Worm (Caenorhabditis elegans) whole organism, young adult: ENCODE results near the gene C50F4.16.

Experiments used
- B0019.2 ChIP-seq: fragments of 200-800 bp; sonication (Bioruptor generic); conservative IDR thresholded peaks from 2 replicates; pipeline ENCODE4 v1.3.6; 2022; ENCODE audit warnings: missing genetic modification reagents, missing genetic modification characterization, missing compliant biosample characterization
- C17E4.6 ChIP-seq: fragments of 200-800 bp; sonication (Bioruptor generic); IDR thresholded peaks from 2 replicates; pipeline ENCODE4 v1.3.6; 2022; ENCODE audit warnings: missing genetic modification reagents, missing genetic modification characterization, missing compliant biosample characterization
- D2030.7 ChIP-seq: fragments of 200-800 bp; sonication (Bioruptor generic); IDR thresholded peaks from 2 replicates; pipeline ENCODE4 v1.3.6; 2022; ENCODE audit warnings: missing genetic modification reagents, missing genetic modification characterization, missing compliant biosample characterization
- F22D6.2 ChIP-seq: sonication (generic microtip); optimal IDR thresholded peaks from 2 replicates; lab custom pipeline; 2016; ENCODE audit warnings: mild to moderate bottlenecking, missing genetic modification characterization, missing compliant biosample characterization
- F33H1.4 ChIP-seq: fragments of 200-800 bp; sonication (Bioruptor generic); IDR thresholded peaks from 2 replicates; pipeline ENCODE4 v1.3.6; 2022; ENCODE audit warnings: missing genetic modification reagents, missing genetic modification characterization, missing compliant biosample characterization
- F49E8.2 ChIP-seq: sonication (generic microtip); optimal IDR thresholded peaks from 3 replicates; lab custom pipeline; 2017; ENCODE audit warnings: missing genetic modification characterization, mild to moderate bottlenecking, missing compliant biosample characterization, antibody characterized with exemption, moderate library complexity; ENCODE audit not compliant: insufficient read depth
- F57C9.4 ChIP-seq: sonication (generic microtip); optimal IDR thresholded peaks from 2 replicates; lab custom pipeline; 2017; ENCODE audit warnings: mild to moderate bottlenecking, missing genetic modification characterization, missing compliant biosample characterization
- K12H6.12 ChIP-seq: fragments of 200-800 bp; sonication (Bioruptor generic); optimal IDR thresholded peaks from 2 replicates; lab custom pipeline; 2018; ENCODE audit warnings: mild to moderate bottlenecking, missing genetic modification characterization, missing compliant biosample characterization
- Y53F4B.3 ChIP-seq: fragments of 200-800 bp; sonication (Bioruptor generic); IDR thresholded peaks from 2 replicates; pipeline ENCODE4 v1.3.6; 2022; ENCODE audit warnings: missing genetic modification reagents, missing genetic modification characterization, missing compliant biosample characterization
- Y56A3A.18 ChIP-seq: fragments of 200-800 bp; sonication (Bioruptor generic); IDR thresholded peaks from 2 replicates; pipeline ENCODE4 v1.3.6; 2022; ENCODE audit warnings: missing genetic modification reagents, missing genetic modification characterization, missing compliant biosample characterization
- ZK185.1 ChIP-seq: sonication (generic microtip); optimal IDR thresholded peaks from 2 replicates; lab custom pipeline; 2016; ENCODE audit warnings: mild to moderate bottlenecking, missing genetic modification characterization, missing compliant biosample characterization; ENCODE audit not compliant: poor library complexity, severe bottlenecking
- akir-1 ChIP-seq: fragments of 200-800 bp; sonication (Bioruptor generic); optimal IDR thresholded peaks from 2 replicates; lab custom pipeline; 2018; ENCODE audit warnings: mild to moderate bottlenecking, missing genetic modification characterization, moderate library complexity, missing compliant biosample characterization
- aptf-3 ChIP-seq: fragments of 200-800 bp; sonication (Bioruptor generic); IDR thresholded peaks from 2 replicates; pipeline ENCODE4 v1.3.6; 2022; ENCODE audit warnings: missing genetic modification characterization, missing compliant biosample characterization
- attf-6 ChIP-seq: fragments of 200-800 bp; sonication (Bioruptor generic); IDR thresholded peaks from 2 replicates; pipeline ENCODE4 v1.3.6; 2022; ENCODE audit warnings: missing genetic modification reagents, missing genetic modification characterization, missing compliant biosample characterization
- ceh-40 ChIP-seq: fragments of 200-800 bp; sonication (Bioruptor generic); IDR thresholded peaks from 2 replicates; pipeline ENCODE4 v1.3.6; 2022; ENCODE audit warnings: missing genetic modification characterization, missing compliant biosample characterization
- ceh-58 ChIP-seq: fragments of 200-800 bp; sonication (Bioruptor generic); IDR thresholded peaks from 2 replicates; pipeline ENCODE4 v1.3.6; 2022; ENCODE audit warnings: missing genetic modification characterization, missing compliant biosample characterization
- ceh-91 ChIP-seq: fragments of 200-800 bp; sonication (Bioruptor generic); IDR thresholded peaks from 2 replicates; pipeline ENCODE4 v1.3.6; 2022; ENCODE audit warnings: missing genetic modification reagents, missing genetic modification characterization, missing compliant biosample characterization
- die-1 ChIP-seq: sonication (generic microtip); optimal IDR thresholded peaks from 2 replicates; lab custom pipeline; 2016; ENCODE audit warnings: missing genotype, mild to moderate bottlenecking, missing genetic modification characterization, missing compliant biosample characterization
- dox-1 ChIP-seq: fragments of 200-800 bp; sonication (Bioruptor generic); IDR thresholded peaks from 2 replicates; pipeline ENCODE4 v1.3.6; 2022; ENCODE audit warnings: missing genetic modification reagents, missing genetic modification characterization, missing compliant biosample characterization
- dpff-1 ChIP-seq: sonication (generic microtip); optimal IDR thresholded peaks from 2 replicates; lab custom pipeline; 2017; ENCODE audit warnings: mild to moderate bottlenecking, missing genetic modification characterization, missing compliant biosample characterization
- egl-44 ChIP-seq: fragments of 200-800 bp; sonication (Bioruptor generic); IDR thresholded peaks from 2 replicates; pipeline ENCODE4 v1.3.6; 2022; ENCODE audit warnings: missing genetic modification reagents, missing genetic modification characterization, missing compliant biosample characterization
- ets-4 ChIP-seq: fragments of 200-800 bp; sonication (Bioruptor generic); optimal IDR thresholded peaks from 2 replicates; lab custom pipeline; 2018; ENCODE audit warnings: mild to moderate bottlenecking, missing genetic modification characterization, missing compliant biosample characterization
- him-1 ChIP-seq: sonication (generic microtip); optimal IDR thresholded peaks from 2 replicates; lab custom pipeline; 2016; ENCODE audit warnings: missing genotype, missing genetic modification reagents, missing genetic modification characterization, missing compliant biosample characterization
- hlh-26 ChIP-seq: fragments of 200-800 bp; sonication (Bioruptor generic); conservative IDR thresholded peaks from 2 replicates; pipeline ENCODE4 v1.3.6; 2022; ENCODE audit warnings: missing genetic modification reagents, missing genetic modification characterization, missing compliant biosample characterization
- let-607 ChIP-seq, 2 experiments: fragments of 200-800 bp in 1 of 2; sonication (Bioruptor generic) in 1 of 2; sonication (generic microtip) in 1 of 2; optimal IDR thresholded peaks; 2 replicates each; lab custom pipeline; 2016 to 2018; ENCODE audit warnings: mild to moderate bottlenecking in 2 of 2, missing compliant biosample characterization in 2 of 2, missing genetic modification characterization in 2 of 2, moderate library complexity in 2 of 2, missing genotype in 1 of 2
- lin-35 ChIP-seq, 3 experiments: fragments of 150-350 bp in 2 of 3; sonication (generic microtip) in 1 of 3; optimal IDR thresholded peaks; 2 replicates each; lab custom pipeline; 2014 to 2018; ENCODE audit warnings: missing biosample characterization in 3 of 3, missing genetic modification characterization in 3 of 3, missing genetic modification reagents in 3 of 3
- lin-54 ChIP-seq: fragments of 200-800 bp; sonication (Bioruptor generic); optimal IDR thresholded peaks from 2 replicates; lab custom pipeline; 2018; ENCODE audit warnings: mild to moderate bottlenecking, missing genetic modification characterization, missing compliant biosample characterization
- lir-1 ChIP-seq: fragments of 200-800 bp; sonication (Bioruptor generic); conservative IDR thresholded peaks from 2 replicates; pipeline ENCODE4 v1.3.6; 2022; ENCODE audit warnings: missing genetic modification reagents, missing genetic modification characterization, missing compliant biosample characterization
- madf-6 ChIP-seq: fragments of 200-800 bp; sonication (Bioruptor generic); IDR thresholded peaks from 2 replicates; pipeline ENCODE4 v1.3.6; 2022; ENCODE audit warnings: missing genetic modification reagents, missing genetic modification characterization, missing compliant biosample characterization
- madf-8 ChIP-seq: fragments of 200-800 bp; sonication (Bioruptor generic); conservative IDR thresholded peaks from 2 replicates; pipeline ENCODE4 v1.3.6; 2022; ENCODE audit warnings: missing genetic modification reagents, missing genetic modification characterization, missing compliant biosample characterization
- mel-28 ChIP-seq: sonication (generic microtip); optimal IDR thresholded peaks from 2 replicates; lab custom pipeline; 2016; ENCODE audit warnings: borderline replicate concordance, mild to moderate bottlenecking, missing genetic modification characterization, missing compliant biosample characterization
- mxl-1 ChIP-seq: sonication (generic microtip); optimal IDR thresholded peaks from 2 replicates; lab custom pipeline; 2016; ENCODE audit warnings: missing genetic modification characterization, missing compliant biosample characterization
- nfya-1 ChIP-seq: sonication (generic microtip); optimal IDR thresholded peaks from 2 replicates; lab custom pipeline; 2017; ENCODE audit warnings: antibody characterized with exemption, missing compliant biosample characterization, missing genetic modification characterization, borderline replicate concordance; ENCODE audit not compliant: insufficient read depth
- nhr-120 ChIP-seq: fragments of 200-800 bp; sonication (Bioruptor generic); IDR thresholded peaks from 2 replicates; pipeline ENCODE4 v1.3.6; 2022; ENCODE audit warnings: missing genetic modification characterization, missing compliant biosample characterization
- nhr-179 ChIP-seq: sonication (generic microtip); optimal IDR thresholded peaks from 2 replicates; lab custom pipeline; 2016; ENCODE audit warnings: mild to moderate bottlenecking, missing genetic modification characterization, missing compliant biosample characterization
- nhr-90 ChIP-seq: sonication (generic microtip); optimal IDR thresholded peaks from 2 replicates; lab custom pipeline; 2016; ENCODE audit warnings: missing genotype, mild to moderate bottlenecking, missing genetic modification characterization, missing compliant biosample characterization
- pbrm-1 ChIP-seq: fragments of 200-800 bp; sonication (Bioruptor generic); IDR thresholded peaks from 2 replicates; pipeline ENCODE4 v1.3.6; 2022; ENCODE audit warnings: missing genetic modification reagents, missing genetic modification characterization, missing compliant biosample characterization
- rec-8 ChIP-seq, 2 experiments: sonication (generic microtip); optimal IDR thresholded peaks; 2 replicates each; lab custom pipeline; 2016; ENCODE audit warnings: mild to moderate bottlenecking in 2 of 2, missing genetic modification characterization in 2 of 2, missing genetic modification reagents in 2 of 2, missing genotype in 2 of 2, missing biosample characterization in 1 of 2, missing compliant biosample characterization in 1 of 2, moderate library complexity in 1 of 2
- repo-1 ChIP-seq: sonication (generic microtip); optimal IDR thresholded peaks from 2 replicates; lab custom pipeline; 2017; ENCODE audit warnings: mild to moderate bottlenecking, missing genetic modification characterization, missing compliant biosample characterization
- rpc-1 ChIP-seq, 2 experiments: fragments of 150-350 bp in 1 of 2; sonication (generic microtip) in 1 of 2; optimal IDR thresholded peaks; 2 replicates each; lab custom pipeline; 2014 to 2018; ENCODE audit warnings: missing biosample characterization in 1 of 2, missing genetic modification characterization in 1 of 2, missing genetic modification reagents in 1 of 2, missing genotype in 1 of 2
- unc-130 ChIP-seq: sonication (generic microtip); optimal IDR thresholded peaks from 2 replicates; lab custom pipeline; 2016; ENCODE audit warnings: missing genetic modification reagents, missing genetic modification characterization, missing compliant biosample characterization
- unc-62 ChIP-seq: fragments of 150-350 bp; optimal IDR thresholded peaks from 2 replicates; lab custom pipeline; 2014; ENCODE audit warnings: missing biosample characterization, missing genetic modification reagents, missing genetic modification characterization
- xnd-1 ChIP-seq: sonication (generic microtip); optimal IDR thresholded peaks from 2 replicates; lab custom pipeline; 2016; ENCODE audit warnings: missing genotype, missing genetic modification reagents, missing genetic modification characterization, missing compliant biosample characterization
- zfh-2 ChIP-seq: fragments of 200-800 bp; sonication (Bioruptor generic); conservative IDR thresholded peaks from 2 replicates; pipeline ENCODE4 v1.3.6; 2022; ENCODE audit warnings: missing genetic modification reagents, missing genetic modification characterization, missing compliant biosample characterization
- ztf-18 ChIP-seq: sonication (generic microtip); optimal IDR thresholded peaks from 2 replicates; lab custom pipeline; 2016; ENCODE audit warnings: missing genotype, mild to moderate bottlenecking, missing genetic modification characterization, missing compliant biosample characterization
- ztf-22 ChIP-seq: fragments of 200-800 bp; sonication (Bioruptor generic); optimal IDR thresholded peaks from 2 replicates; lab custom pipeline; 2018; ENCODE audit warnings: mild to moderate bottlenecking, missing genetic modification characterization, moderate library complexity, missing compliant biosample characterization
- ztf-25 ChIP-seq: fragments of 200-800 bp; sonication (Bioruptor generic); IDR thresholded peaks from 2 replicates; pipeline ENCODE4 v1.3.6; 2022; ENCODE audit warnings: missing genetic modification reagents, missing genetic modification characterization, missing compliant biosample characterization
- ztf-28 ChIP-seq: fragments of 200-800 bp; sonication (Bioruptor generic); IDR thresholded peaks from 2 replicates; pipeline ENCODE4 v1.3.6; 2022; ENCODE audit warnings: missing genetic modification reagents, missing genetic modification characterization, missing compliant biosample characterization

The C50F4.16 gene

DNA sequence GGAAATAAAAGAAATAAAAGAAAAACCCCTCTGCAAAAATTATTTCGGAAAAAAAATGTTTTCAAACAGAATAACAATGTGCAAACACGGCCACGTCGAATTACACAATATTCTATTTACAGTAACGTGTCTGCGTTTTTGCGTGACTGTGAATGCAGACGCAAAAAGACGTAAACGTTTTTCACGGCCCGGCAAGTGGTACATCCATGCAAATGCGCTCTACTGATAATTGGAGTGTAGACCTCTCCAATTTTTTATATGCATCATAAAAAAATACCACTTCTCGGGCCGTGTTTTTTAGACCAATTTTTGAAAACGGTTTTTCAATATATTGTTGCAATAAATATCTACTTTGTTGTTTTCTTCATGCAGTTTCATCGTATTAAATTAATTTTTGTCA lies 8.1 kb upstream of the C50F4.16 start, which contains the start of gene nstp-10 (continued):
- TF ChIP-seq Y53F4B.3 (GFP tag; lab: Robert Waterston, UW), result peak; percentile 83
- TF ChIP-seq ceh-91 (GFP tag; lab: Robert Waterston, UW), result peak; percentile 96
- no peak for TF ChIP-seq aptf-3 (GFP tag; lab: Robert Waterston, UW)
- no peak for TF ChIP-seq F22D6.2 (tag; lab: Kevin White, UChicago)
- TF ChIP-seq dpff-1 (tag; lab: Kevin White, UChicago), result no peak
- peak; percentile 91 for TF ChIP-seq F49E8.2 (tag; lab: Kevin White, UChicago)
- TF ChIP-seq ztf-28 (GFP tag; lab: Robert Waterston, UW), result peak; percentile 77; the same call in 1 of the 2 replicates
- TF ChIP-seq nhr-90 (tag; lab: Kevin White, UChicago), result no peak
- TF ChIP-seq mxl-1 (tag; lab: Kevin White, UChicago), result no peak
- TF ChIP-seq nfya-1 (tag; lab: Kevin White, UChicago), result no peak
- 0 out of 2 replicates have a peak, but pooled peaks have one; percentile 75 for TF ChIP-seq ztf-25 (GFP tag; lab: Robert Waterston, UW)
- peak; percentile 60 for TF ChIP-seq him-1 (tag; lab: Kevin White, UChicago)
- TF ChIP-seq ztf-22 (GFP tag; lab: Kevin White, UChicago), result no peak
- peak; percentile 74 for TF ChIP-seq F33H1.4 (GFP tag; lab: Robert Waterston, UW)
- TF ChIP-seq ets-4 (GFP tag; lab: Kevin White, UChicago), result no peak
- TF ChIP-seq lin-35 (GFP tag; optimal IDR thresholded peaks at IDR 0.05; lab: Kevin White, UChicago), result peak in 1 of 3 experiments; percentile 8
- no peak for TF ChIP-seq rpc-1 (optimal IDR thresholded peaks at IDR 0.05; lab: Kevin White, UChicago)
- TF ChIP-seq rpc-1 (tag; optimal IDR thresholded peaks at IDR 0.05; lab: Kevin White, UChicago), result no peak
- TF ChIP-seq Y56A3A.18, result no peak
- no peak for TF ChIP-seq unc-62
- no peak for TF ChIP-seq die-1 (tag; lab: Kevin White, UChicago)
- TF ChIP-seq madf-8 (GFP tag; lab: Robert Waterston, UW), result peak; percentile 91
- TF ChIP-seq egl-44 (GFP tag; lab: Robert Waterston, UW), result no peak
- TF ChIP-seq nhr-120 (GFP tag; lab: Robert Waterston, UW), result no peak
- TF ChIP-seq B0019.2 (GFP tag; lab: Robert Waterston, UW), result peak; percentile 98
- TF ChIP-seq ceh-58 (GFP tag; lab: Robert Waterston, UW), result no peak
- peak; percentile 83 for TF ChIP-seq C17E4.6
- peak; percentile 49 for TF ChIP-seq ZK185.1 (tag; lab: Kevin White, UChicago)
- TF ChIP-seq unc-130, result peak; percentile 89
- TF ChIP-seq nhr-179, result no peak
- peak; percentile 94 for TF ChIP-seq pbrm-1
- TF ChIP-seq ceh-40 (GFP tag; lab: Robert Waterston, UW), result no peak
- peak; percentile 97 for TF ChIP-seq madf-6 (GFP tag; lab: Robert Waterston, UW)
- no peak for TF ChIP-seq hlh-26
- TF ChIP-seq D2030.7 (GFP tag; lab: Robert Waterston, UW), result peak; percentile 97
- no peak for TF ChIP-seq repo-1 (tag; lab: Kevin White, UChicago)
- TF ChIP-seq ztf-18 (tag; lab: Kevin White, UChicago), result peak; percentile 85
- peak; percentile 71 for TF ChIP-seq lir-1 (GFP tag; lab: Robert Waterston, UW)
- TF ChIP-seq attf-6 (GFP tag; lab: Robert Waterston, UW), result peak; percentile 61
- TF ChIP-seq dox-1 (GFP tag; lab: Robert Waterston, UW), result peak; percentile 97
- TF ChIP-seq lin-54 (GFP tag; lab: Kevin White, UChicago), result peak; percentile 86
- TF ChIP-seq xnd-1 (tag; lab: Kevin White, UChicago), result peak; percentile 91
- TF ChIP-seq akir-1 (GFP tag; lab: Kevin White, UChicago), result no peak
- no peak for TF ChIP-seq zfh-2 (GFP tag; lab: Robert Waterston, UW)
- TF ChIP-seq rec-8 (tag; optimal IDR thresholded peaks at IDR 0.05; lab: Kevin White, UChicago), result peak in 1 of 2 experiments; percentile 51
- TF ChIP-seq mel-28 (tag; lab: Kevin White, UChicago), result no peak
- no peak for TF ChIP-seq let-607 (tag; optimal IDR thresholded peaks at IDR 0.05; lab: Kevin White, UChicago)
- TF ChIP-seq K12H6.12 (tag; lab: Kevin White, UChicago), result no peak
- no peak for TF ChIP-seq F57C9.4 (tag; lab: Kevin White, UChicago)
